Fruit fly (Drosophila melanogaster) whole organism, prepupa: ENCODE data around the gene CCKLR-17D1.
A peak's percentile ranks its signal among the peaks of the same experiment; 100 is the strongest.

Source experiments
- Blimp-1 ChIP-seq: fragments of 200-800 bp; sonication (Bioruptor generic); optimal IDR thresholded peaks from 3 replicates; lab custom pipeline; 2017; ENCODE audit warnings: missing biosample characterization, missing genetic modification characterization, mild to moderate bottlenecking, moderate library complexity, missing genetic modification reagents
- CG10631 ChIP-seq: fragments of 200-800 bp; sonication (Bioruptor generic); optimal IDR thresholded peaks from 2 replicates; lab custom pipeline; 2016; ENCODE audit warnings: missing biosample characterization, missing genetic modification characterization
- CG11294 ChIP-seq: fragments of 200-800 bp; sonication (Bioruptor generic); IDR thresholded peaks from 2 replicates; pipeline ENCODE4 v1.3.6; 2022; ENCODE audit warnings: missing biosample characterization, missing genetic modification characterization
- CG11762 ChIP-seq: fragments of 200-800 bp; sonication (Bioruptor generic); optimal IDR thresholded peaks from 3 replicates; lab custom pipeline; 2016; ENCODE audit warnings: missing biosample characterization, missing genetic modification characterization; ENCODE audit not compliant: insufficient read depth
- CG11902 ChIP-seq: fragments of 200-800 bp; sonication (Bioruptor generic); optimal IDR thresholded peaks from 3 replicates; lab custom pipeline; 2016; ENCODE audit warnings: missing biosample characterization, missing genetic modification characterization
- CG1621 ChIP-seq: fragments of 200-800 bp; sonication (Bioruptor generic); optimal IDR thresholded peaks from 3 replicates; lab custom pipeline; 2018; ENCODE audit warnings: missing biosample characterization, mild to moderate bottlenecking, missing genetic modification characterization
- CG16779 ChIP-seq: fragments of 200-800 bp; sonication (Bioruptor generic); optimal IDR thresholded peaks from 3 replicates; lab custom pipeline; 2017; ENCODE audit warnings: missing biosample characterization, mild to moderate bottlenecking, missing genetic modification characterization
- CG3032 ChIP-seq: fragments of 200-800 bp; optimal IDR thresholded peaks from 2 replicates; lab custom pipeline; 2019; ENCODE audit warnings: missing biosample characterization, mild to moderate bottlenecking, missing genetic modification characterization, moderate library complexity
- CG31627 ChIP-seq: fragments of 200-800 bp; sonication (Bioruptor generic); optimal IDR thresholded peaks from 3 replicates; lab custom pipeline; 2016; ENCODE audit warnings: missing biosample characterization, missing genetic modification characterization
- CG6163 ChIP-seq: fragments of 200-800 bp; sonication (Bioruptor generic); IDR thresholded peaks from 3 replicates; pipeline ENCODE4 v1.3.6; 2022; ENCODE audit warnings: missing biosample characterization, missing genetic modification characterization
- CG6276 ChIP-seq: fragments of 200-800 bp; sonication (Bioruptor generic); optimal IDR thresholded peaks from 2 replicates; lab custom pipeline; 2017; ENCODE audit warnings: missing biosample characterization, mild to moderate bottlenecking, missing genetic modification characterization
- CG6792 ChIP-seq: fragments of 200-800 bp; sonication (Bioruptor generic); optimal IDR thresholded peaks from 3 replicates; lab custom pipeline; 2016; ENCODE audit warnings: missing biosample characterization, missing genetic modification characterization
- CG6808 ChIP-seq: fragments of 200-800 bp; sonication (Bioruptor generic); optimal IDR thresholded peaks from 3 replicates; lab custom pipeline; 2017; ENCODE audit warnings: missing biosample characterization, missing genetic modification characterization, mild to moderate bottlenecking, moderate library complexity, missing genetic modification reagents
- CG6854 ChIP-seq: fragments of 200-800 bp; sonication (Bioruptor generic); optimal IDR thresholded peaks from 2 replicates; lab custom pipeline; 2017; ENCODE audit warnings: missing biosample characterization, mild to moderate bottlenecking, missing genetic modification characterization
- CG7368 ChIP-seq: fragments of 200-800 bp; sonication (Bioruptor generic); optimal IDR thresholded peaks from 3 replicates; lab custom pipeline; 2016; ENCODE audit warnings: missing biosample characterization, missing genetic modification characterization
- CG8319 ChIP-seq: fragments of 200-800 bp; sonication (Bioruptor generic); optimal IDR thresholded peaks from 3 replicates; lab custom pipeline; 2016; ENCODE audit warnings: missing biosample characterization, missing genetic modification characterization
- CG9139 ChIP-seq: fragments of 200-800 bp; sonication (Bioruptor generic); optimal IDR thresholded peaks from 3 replicates; lab custom pipeline; 2017; ENCODE audit warnings: missing biosample characterization, mild to moderate bottlenecking, missing genetic modification characterization
- Eip75B ChIP-seq: fragments of 200-800 bp; sonication (Bioruptor generic); optimal IDR thresholded peaks from 3 replicates; lab custom pipeline; 2016; ENCODE audit warnings: missing biosample characterization, missing genetic modification characterization
- Eip78C ChIP-seq: fragments of 200-800 bp; sonication (Bioruptor generic); peaks from one replicate; lab custom pipeline; 2016; ENCODE audit warnings: missing biosample characterization, missing genetic modification characterization
- Eip93F ChIP-seq: fragments of 200-800 bp; sonication (Bioruptor generic); optimal IDR thresholded peaks from 2 replicates; lab custom pipeline; 2016; ENCODE audit warnings: missing biosample characterization, mild to moderate bottlenecking, missing genetic modification characterization
- Ets21C ChIP-seq: fragments of 200-800 bp; sonication (Bioruptor generic); optimal IDR thresholded peaks from 3 replicates; lab custom pipeline; 2016; ENCODE audit warnings: missing biosample characterization, missing genetic modification characterization
- Gug ChIP-seq: fragments of 200-800 bp; sonication (Bioruptor generic); IDR thresholded peaks from 2 replicates; pipeline ENCODE4 v1.3.6; 2022; ENCODE audit warnings: missing biosample characterization, missing genetic modification characterization
- Hr38 ChIP-seq: sonication (Bioruptor generic); optimal IDR thresholded peaks from 2 replicates; lab custom pipeline; 2016; ENCODE audit warnings: missing biosample characterization, missing genetic modification characterization
- OdsH ChIP-seq: fragments of 200-800 bp; sonication (Bioruptor generic); optimal IDR thresholded peaks from 3 replicates; lab custom pipeline; 2016; ENCODE audit warnings: missing biosample characterization, missing genetic modification characterization
- Smox ChIP-seq: fragments of 200-800 bp; sonication (Bioruptor generic); optimal IDR thresholded peaks from 3 replicates; lab custom pipeline; 2016; ENCODE audit warnings: missing biosample characterization, missing genetic modification characterization
- Sox14 ChIP-seq: fragments of 200-800 bp; sonication (Bioruptor generic); optimal IDR thresholded peaks from 3 replicates; lab custom pipeline; 2016; ENCODE audit warnings: missing biosample characterization, missing genetic modification characterization
- acj6 ChIP-seq: fragments of 200-800 bp; sonication (Bioruptor generic); optimal IDR thresholded peaks from 3 replicates; lab custom pipeline; 2016; ENCODE audit warnings: missing biosample characterization, missing genetic modification characterization
- dac ChIP-seq: fragments of 200-800 bp; sonication (Bioruptor generic); optimal IDR thresholded peaks from 2 replicates; lab custom pipeline; 2017; ENCODE audit warnings: missing biosample characterization, mild to moderate bottlenecking, missing genetic modification characterization
- lz ChIP-seq: fragments of 200-800 bp; sonication (Bioruptor generic); optimal IDR thresholded peaks from 3 replicates; lab custom pipeline; 2016; ENCODE audit warnings: missing biosample characterization, missing genetic modification characterization
- net ChIP-seq: fragments of 200-800 bp; sonication (Bioruptor generic); optimal IDR thresholded peaks from 3 replicates; lab custom pipeline; 2016; ENCODE audit warnings: missing biosample characterization, missing genetic modification characterization
- pdm3 ChIP-seq: fragments of 200-800 bp; sonication (Bioruptor generic); optimal IDR thresholded peaks from 3 replicates; lab custom pipeline; 2016; ENCODE audit warnings: missing biosample characterization, missing genetic modification characterization
- ss ChIP-seq, 2 experiments: fragments of 200-800 bp; sonication (Bioruptor generic); optimal IDR thresholded peaks; 2 replicates in 1 of 2; 3 replicates in 1 of 2; lab custom pipeline; 2017 to 2018; ENCODE audit warnings: mild to moderate bottlenecking in 2 of 2, missing biosample characterization in 2 of 2, missing genetic modification characterization in 2 of 2, moderate library complexity in 1 of 2
- vri ChIP-seq: fragments of 200-800 bp; sonication (Bioruptor generic); optimal IDR thresholded peaks from 3 replicates; lab custom pipeline; 2016; ENCODE audit warnings: missing biosample characterization, mild to moderate bottlenecking, missing genetic modification characterization

The CCKLR-17D1 gene

DNA sequence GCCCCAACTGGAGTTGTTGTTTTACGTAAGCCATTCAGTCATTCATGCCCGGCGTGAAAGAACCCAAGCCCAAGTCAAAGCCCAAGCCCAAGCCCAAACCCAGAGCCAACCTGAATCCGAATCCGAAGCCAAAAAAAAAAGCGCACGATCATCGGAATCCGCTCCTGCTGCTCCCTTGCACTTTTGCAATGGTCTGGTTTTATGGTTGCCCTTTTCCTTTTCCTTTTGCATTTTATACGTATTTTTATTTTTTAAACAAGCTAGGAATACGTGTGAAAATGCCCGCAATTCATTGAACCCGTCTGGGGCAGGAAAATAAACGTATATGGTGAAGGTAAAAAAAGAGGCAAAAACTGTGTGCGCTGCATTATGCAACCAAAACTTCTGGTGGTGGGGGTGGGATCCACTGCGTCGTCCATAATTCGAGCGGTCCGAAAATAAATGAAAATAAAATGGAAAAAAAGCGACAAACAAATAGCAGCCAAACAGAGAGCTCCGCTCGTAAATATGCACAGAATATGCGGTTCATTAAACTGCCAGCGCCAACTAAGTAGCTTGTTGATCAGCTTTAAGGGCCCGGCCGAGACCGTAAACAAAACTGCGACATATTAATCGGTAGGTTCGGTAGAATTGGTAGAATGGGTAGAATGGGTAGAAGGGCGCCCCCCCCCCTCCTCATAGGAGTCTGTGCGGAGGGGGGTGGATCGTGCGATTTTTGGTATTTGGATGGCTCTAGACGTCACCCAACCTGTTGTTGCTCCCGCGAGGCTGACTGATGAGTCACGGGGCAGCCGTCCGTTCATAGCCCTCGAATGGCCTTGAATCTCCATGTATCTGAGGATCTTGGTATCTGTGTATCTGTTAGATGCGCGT, 26.9 kb downstream of the CCKLR-17D1 start (continued):
- TF ChIP-seq CG1621: no peak
- no peak for TF ChIP-seq Ets21C
- TF ChIP-seq dac: no peak
- TF ChIP-seq net (GFP tag; lab: Kevin White, UChicago): no peak
- TF ChIP-seq CG8319: no peak
- no peak for TF ChIP-seq CG6792 (GFP tag; lab: Kevin White, UChicago)
- TF ChIP-seq pdm3 (GFP tag; lab: Kevin White, UChicago): no peak
- TF ChIP-seq Smox (GFP tag; lab: Kevin White, UChicago): no peak
- no peak for TF ChIP-seq Sox14
- TF ChIP-seq CG10631 (GFP tag; lab: Kevin White, UChicago): no peak
- no peak for TF ChIP-seq vri (GFP tag; lab: Kevin White, UChicago)
- TF ChIP-seq Gug (GFP tag; lab: Robert Waterston, UW): no peak
- TF ChIP-seq Eip75B (GFP tag; lab: Kevin White, UChicago): no peak
- no peak for TF ChIP-seq acj6 (GFP tag; lab: Kevin White, UChicago)
- TF ChIP-seq CG6276 (GFP tag; lab: Kevin White, UChicago): no peak

- TF ChIP-seq CG11762 (GFP tag; lab: Kevin White, UChicago) (no peak), ss (GFP tag; optimal IDR thresholded peaks at IDR 0.05; lab: Kevin White, UChicago) (peak in 1 of 2 experiments; percentile 73)
- TF ChIP-seq, all 60 proteins: peak for 1
Observed at dm6 chrX:18695603-18696002, 30.8 kb downstream of the CCKLR-17D1 start.

DNA sequence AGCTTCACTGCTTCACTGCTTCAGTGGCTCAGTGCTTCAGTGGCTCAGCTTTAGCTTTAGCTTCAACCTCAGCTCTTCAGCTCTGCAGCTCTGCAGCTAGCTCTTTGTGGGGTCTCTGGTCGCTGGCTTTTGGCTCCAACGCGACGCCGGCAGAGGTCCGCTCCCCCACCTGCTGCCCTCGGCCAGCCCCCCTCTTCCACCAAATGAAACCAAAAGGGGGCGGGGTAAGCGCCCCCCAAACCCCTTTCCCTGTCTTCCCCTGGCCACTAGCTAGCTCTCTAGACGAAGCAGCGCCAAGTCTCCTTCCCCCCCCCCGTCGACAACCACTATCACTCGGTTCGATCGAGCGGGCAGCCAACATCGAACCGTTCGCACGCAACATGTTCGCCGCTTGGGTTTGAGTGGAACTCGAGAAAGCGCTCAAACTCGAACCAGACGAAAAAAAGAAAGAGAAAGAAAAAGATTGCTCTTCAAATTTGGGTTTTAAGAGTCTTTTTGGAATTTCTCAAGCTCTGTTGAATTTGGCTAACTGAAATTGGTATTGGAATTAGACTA, 33.3 kb downstream of the CCKLR-17D1 start, which contains the start of gene Cyp18a1:
Gene Cyp18a1 (minus strand): TSS at position 95 of the 555 bp plus-strand sequence.
- no peak for TF ChIP-seq Ets21C
- no peak for TF ChIP-seq CG6808 (GFP tag; lab: Kevin White, UChicago)
- no peak for TF ChIP-seq CG3032
- no peak for TF ChIP-seq Eip93F (GFP tag; lab: Kevin White, UChicago)
- TF ChIP-seq lz (GFP tag; lab: Kevin White, UChicago): no peak
- TF ChIP-seq CG9139 (GFP tag; lab: Kevin White, UChicago): no peak
- TF ChIP-seq Hr38 (GFP tag; lab: Kevin White, UChicago): no peak
- TF ChIP-seq CG6163 (GFP tag; lab: Robert Waterston, UW): no peak
- TF ChIP-seq CG31627 (GFP tag; lab: Kevin White, UChicago): no peak
- no peak for TF ChIP-seq Eip78C (GFP tag; lab: Kevin White, UChicago)
- no peak for TF ChIP-seq Sox14
- TF ChIP-seq CG6854 (GFP tag; lab: Kevin White, UChicago): no peak
- TF ChIP-seq CG16779 (tag; lab: Kevin White, UChicago): no peak

DNA sequence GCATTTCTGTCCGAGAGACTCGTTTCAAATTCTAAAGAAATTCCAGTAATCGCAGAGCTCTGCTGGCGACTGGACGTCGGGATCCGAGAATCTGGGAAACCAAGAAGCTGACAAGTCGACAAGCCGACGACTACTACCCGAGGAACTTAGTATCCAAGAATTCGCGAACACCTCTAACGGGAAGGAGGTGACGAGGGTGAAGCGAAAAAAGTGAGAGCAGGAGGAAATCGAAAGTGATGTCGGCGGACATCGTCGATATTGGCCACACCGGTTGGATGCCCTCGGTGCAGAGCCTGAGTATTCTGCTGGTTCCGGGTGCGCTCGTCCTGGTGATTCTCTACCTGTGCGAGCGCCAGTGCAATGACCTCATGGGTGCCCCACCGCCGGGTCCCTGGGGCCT, 40.6 kb downstream of the CCKLR-17D1 start, which contains the start of gene phtm:
Gene phtm (plus strand): TSS at position 41 of the 400 bp plus-strand sequence.
- peak; percentile 91 for TF ChIP-seq Blimp-1 (GFP tag; lab: Kevin White, UChicago)
- no peak for TF ChIP-seq CG7368 (GFP tag; lab: Kevin White, UChicago)

DNA sequence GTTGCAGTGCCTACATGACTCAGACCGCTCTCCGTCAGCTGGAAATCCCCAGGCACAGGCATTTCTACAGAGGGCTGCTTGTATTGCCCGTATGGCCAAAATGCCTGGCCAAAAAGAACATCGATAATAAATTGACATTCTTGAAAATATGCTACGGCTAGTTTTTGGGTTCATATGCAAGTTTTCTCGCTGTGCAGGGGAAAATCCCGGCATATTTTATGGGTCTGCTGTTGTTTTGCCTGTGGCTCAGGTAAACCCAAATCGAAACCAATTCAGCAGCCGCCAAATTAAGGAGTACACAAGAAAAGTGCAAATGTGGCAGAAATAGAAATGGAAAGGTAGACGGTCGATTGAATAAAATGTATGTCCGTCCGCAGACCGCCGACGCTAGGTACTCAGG, 41.4 kb downstream of the CCKLR-17D1 start:
- TF ChIP-seq CG11294 (no peak), Eip75B (GFP tag; lab: Kevin White, UChicago) (no peak), CG11902 (GFP tag; lab: Kevin White, UChicago) (no peak), pdm3 (GFP tag; lab: Kevin White, UChicago) (no peak), CG6276 (GFP tag; lab: Kevin White, UChicago) (no peak), CG16779 (tag; lab: Kevin White, UChicago) (no peak), OdsH (GFP tag; lab: Kevin White, UChicago) (no peak), lz (GFP tag; lab: Kevin White, UChicago) (no peak)
